Worm (Caenorhabditis elegans): ENCODE measurements around the gene best-5.

ce11 chrIII:9642110-9642509, 47.9 kb downstream of the best-5 start:
- TF ChIP-seq pha-4 (tag; optimal IDR thresholded peaks at IDR 0.05) (no peak), elt-4 (tag; optimal IDR thresholded peaks at IDR 0.05) (no peak), ceh-48 (tag; optimal IDR thresholded peaks at IDR 0.05) (no peak), dmd-4 (tag; optimal IDR thresholded peaks at IDR 0.05; ENCODE audit: borderline replicate concordance) (no peak), zip-5 (tag; optimal IDR thresholded peaks at IDR 0.05) (no peak), ref-2 (tag; optimal IDR thresholded peaks at IDR 0.05) (no peak), ama-1 (optimal IDR thresholded peaks at IDR 0.05) (no peak)

All from whole organism, late embryonic.